Worm (Caenorhabditis elegans) whole organism, L4 larva: Measurements from ENCODE around the gene srh-41.

ENCODE experiments used
- D1046.2 ChIP-seq: fragments of 200-800 bp; sonication (Bioruptor generic); IDR thresholded peaks from 2 replicates; pipeline ENCODE4 v1.3.6; 2022; ENCODE audit warnings: missing genetic modification characterization, missing compliant biosample characterization
- F10B5.3 ChIP-seq: sonication (generic microtip); optimal IDR thresholded peaks from 2 replicates; lab custom pipeline; 2016; ENCODE audit warnings: mild to moderate bottlenecking, missing genetic modification characterization, missing compliant biosample characterization
- F44E2.7 ChIP-seq: fragments of 200-800 bp; sonication (Bioruptor generic); IDR thresholded peaks from 2 replicates; pipeline ENCODE4 v2.1.2; 2022; ENCODE audit warnings: missing genetic modification characterization, missing compliant biosample characterization
- T20F7.1 ChIP-seq: fragments of 200-800 bp; sonication (Bioruptor generic); optimal IDR thresholded peaks from 2 replicates; lab custom pipeline; 2018; ENCODE audit warnings: mild to moderate bottlenecking, missing genetic modification characterization, missing compliant biosample characterization
- Y105C5A.15 ChIP-seq: fragments of 200-800 bp; sonication (Bioruptor generic); IDR thresholded peaks from 2 replicates; pipeline ENCODE4 v1.3.6; 2022; ENCODE audit warnings: missing genetic modification characterization, missing compliant biosample characterization
- Y48G9A.11 ChIP-seq: fragments of 200-800 bp; sonication (Bioruptor generic); IDR thresholded peaks from 2 replicates; pipeline ENCODE4 v1.3.6; 2022; ENCODE audit warnings: missing genetic modification reagents, missing genetic modification characterization, missing compliant biosample characterization
- Y5F2A.4 ChIP-seq: fragments of 200-800 bp; sonication (Bioruptor generic); optimal IDR thresholded peaks from 2 replicates; lab custom pipeline; 2018; ENCODE audit warnings: mild to moderate bottlenecking, missing genetic modification characterization, missing compliant biosample characterization
- ZK546.5 ChIP-seq, 2 experiments: sonication (generic microtip); optimal IDR thresholded peaks; 2 replicates each; lab custom pipeline; 2017; ENCODE audit warnings: missing biosample characterization in 2 of 2, missing genetic modification characterization in 2 of 2
- aly-2 ChIP-seq: sonication (generic microtip); optimal IDR thresholded peaks from 2 replicates; lab custom pipeline; 2018; ENCODE audit warnings: missing biosample characterization, missing genetic modification characterization
- arid-1 ChIP-seq: fragments of 200-800 bp; sonication (Bioruptor generic); conservative IDR thresholded peaks from 2 replicates; pipeline ENCODE4 v1.3.6; 2022; ENCODE audit warnings: missing genetic modification reagents, missing genetic modification characterization, missing compliant biosample characterization
- attf-4 ChIP-seq: sonication (generic microtip); optimal IDR thresholded peaks from 3 replicates; lab custom pipeline; 2017; ENCODE audit warnings: missing biosample characterization, missing genetic modification characterization
- ceh-20 ChIP-seq: fragments of 200-800 bp; sonication (Bioruptor generic); IDR thresholded peaks from 2 replicates; pipeline ENCODE4 v1.3.6; 2022; ENCODE audit warnings: missing genetic modification reagents, missing genetic modification characterization, missing compliant biosample characterization
- ceh-44 ChIP-seq: fragments of 200-800 bp; sonication (Bioruptor generic); IDR thresholded peaks from 2 replicates; pipeline ENCODE4 v1.3.6; 2022; ENCODE audit warnings: missing genetic modification reagents, missing genetic modification characterization, missing compliant biosample characterization
- ceh-62 ChIP-seq: sonication (generic microtip); optimal IDR thresholded peaks from 2 replicates; lab custom pipeline; 2017; ENCODE audit warnings: missing biosample characterization, missing genetic modification characterization
- daf-16 ChIP-seq, 3 experiments: sonication (generic microtip); optimal IDR thresholded peaks; 2 replicates each; lab custom pipeline; 2016 to 2017; ENCODE audit warnings: missing genetic modification characterization in 3 of 3, missing genetic modification reagents in 3 of 3, mild to moderate bottlenecking in 2 of 3, missing compliant biosample characterization in 2 of 3, missing biosample characterization in 1 of 3, moderate library complexity in 1 of 3
- daf-19 ChIP-seq: fragments of 200-800 bp; sonication (Bioruptor generic); conservative IDR thresholded peaks from 2 replicates; pipeline ENCODE4 v1.3.6; 2022; ENCODE audit warnings: missing genetic modification characterization, missing compliant biosample characterization
- dmd-6 ChIP-seq: fragments of 200-800 bp; sonication (Bioruptor generic); IDR thresholded peaks from 2 replicates; pipeline ENCODE4 v1.3.6; 2022; ENCODE audit warnings: missing genetic modification reagents, missing genetic modification characterization, missing compliant biosample characterization
- dmd-8 ChIP-seq: fragments of 200-800 bp; sonication (Bioruptor generic); IDR thresholded peaks from 2 replicates; pipeline ENCODE4 v1.3.6; 2022; ENCODE audit warnings: missing genetic modification characterization, missing compliant biosample characterization
- dpl-1 ChIP-seq: fragments of 150-350 bp; optimal IDR thresholded peaks from 2 replicates; lab custom pipeline; 2014; ENCODE audit warnings: missing biosample characterization, missing genetic modification reagents, missing genetic modification characterization
- duxl-1 ChIP-seq: sonication (generic microtip); optimal IDR thresholded peaks from 2 replicates; lab custom pipeline; 2016; ENCODE audit warnings: mild to moderate bottlenecking, missing genetic modification characterization, moderate library complexity, missing compliant biosample characterization; ENCODE audit not compliant: poor library complexity
- hlh-30 ChIP-seq: sonication (generic microtip); optimal IDR thresholded peaks from 2 replicates; lab custom pipeline; 2017; ENCODE audit warnings: antibody characterized with exemption, mild to moderate bottlenecking, missing genetic modification characterization, missing compliant biosample characterization; ENCODE audit not compliant: insufficient read depth
- lin-29 ChIP-seq: fragments of 200-800 bp; sonication (Bioruptor generic); IDR thresholded peaks from 2 replicates; pipeline ENCODE4 v1.3.6; 2022; ENCODE audit warnings: missing genetic modification reagents, missing genetic modification characterization, missing compliant biosample characterization
- lin-39 ChIP-seq: fragments of 150-350 bp; optimal IDR thresholded peaks from 2 replicates; lab custom pipeline; 2014; ENCODE audit warnings: missing biosample characterization, missing genetic modification reagents, missing genetic modification characterization
- lsy-2 ChIP-seq, 2 experiments: fragments of 150-350 bp in 1 of 2; sonication (generic microtip) in 1 of 2; optimal IDR thresholded peaks; 2 replicates each; lab custom pipeline; 2014 to 2017; ENCODE audit warnings: missing biosample characterization in 2 of 2, missing genetic modification characterization in 2 of 2
- madf-5 ChIP-seq, 2 experiments: fragments of 200-800 bp; sonication (Bioruptor generic); IDR thresholded peaks; 2 replicates each; pipeline ENCODE4 v1.3.6; 2022; ENCODE audit warnings: missing compliant biosample characterization in 2 of 2, missing genetic modification characterization in 2 of 2
- mdl-1 ChIP-seq, 2 experiments: fragments of 150-350 bp in 1 of 2; sonication (generic microtip) in 1 of 2; optimal IDR thresholded peaks; 2 replicates each; lab custom pipeline; 2014 to 2017; ENCODE audit warnings: missing biosample characterization in 2 of 2, missing genetic modification characterization in 2 of 2
- mep-1 ChIP-seq: fragments of 150-350 bp; sonication (generic microtip); optimal IDR thresholded peaks from 3 replicates; lab custom pipeline; 2014; ENCODE audit warnings: missing biosample characterization, missing genetic modification characterization
- mxl-3 ChIP-seq: fragments of 200-800 bp; sonication (Bioruptor generic); optimal IDR thresholded peaks from 2 replicates; lab custom pipeline; 2018; ENCODE audit warnings: mild to moderate bottlenecking, missing genetic modification characterization, missing compliant biosample characterization
- nhr-111 ChIP-seq: fragments of 200-800 bp; sonication (Bioruptor generic); optimal IDR thresholded peaks from 2 replicates; lab custom pipeline; 2018; ENCODE audit warnings: mild to moderate bottlenecking, missing genetic modification characterization, missing compliant biosample characterization
- nhr-237 ChIP-seq: sonication (generic microtip); optimal IDR thresholded peaks from 2 replicates; lab custom pipeline; 2017; ENCODE audit warnings: missing biosample characterization, missing genetic modification characterization
- nhr-28 ChIP-seq: fragments of 150-350 bp; optimal IDR thresholded peaks from 2 replicates; lab custom pipeline; 2014; ENCODE audit warnings: missing biosample characterization, missing genetic modification characterization
- nhr-48 ChIP-seq: sonication (generic microtip); optimal IDR thresholded peaks from 2 replicates; lab custom pipeline; 2016; ENCODE audit warnings: mild to moderate bottlenecking, missing genetic modification characterization, missing compliant biosample characterization
- nhr-77 ChIP-seq: fragments of 150-350 bp; optimal IDR thresholded peaks from 2 replicates; lab custom pipeline; 2014; ENCODE audit warnings: missing biosample characterization, missing genetic modification characterization
- pha-4 ChIP-seq, 2 experiments: fragments of 150-350 bp in 1 of 2; fragments of 200-800 bp in 1 of 2; sonication (Bioruptor generic) in 1 of 2; IDR thresholded peaks in 1 of 2; optimal IDR thresholded peaks in 1 of 2; 2 replicates each; pipeline versions ENCODE4 v1.3.6 to Lab custom; 2014 to 2022; ENCODE audit warnings: missing genetic modification characterization in 2 of 2, missing genetic modification reagents in 2 of 2, missing biosample characterization in 1 of 2, missing compliant biosample characterization in 1 of 2
- php-3 ChIP-seq: fragments of 200-800 bp; sonication (Bioruptor generic); IDR thresholded peaks from 2 replicates; pipeline ENCODE4 v1.3.6; 2022; ENCODE audit warnings: missing genetic modification reagents, missing genetic modification characterization, missing compliant biosample characterization
- pqm-1 ChIP-seq: sonication (generic microtip); optimal IDR thresholded peaks from 2 replicates; lab custom pipeline; 2017; ENCODE audit warnings: missing biosample characterization, missing genetic modification characterization
- rbr-2 ChIP-seq: sonication (generic microtip); optimal IDR thresholded peaks from 2 replicates; lab custom pipeline; 2016; ENCODE audit warnings: missing genotype, missing genetic modification characterization, missing compliant biosample characterization
- sdz-12 ChIP-seq: fragments of 200-800 bp; sonication (Bioruptor generic); optimal IDR thresholded peaks from 2 replicates; lab custom pipeline; 2018; ENCODE audit warnings: mild to moderate bottlenecking, missing genetic modification characterization, missing compliant biosample characterization
- skn-1 ChIP-seq: fragments of 150-350 bp; optimal IDR thresholded peaks from 2 replicates; lab custom pipeline; 2014; ENCODE audit warnings: missing biosample characterization, missing genetic modification characterization
- snpc-4 ChIP-seq: fragments of 150-350 bp; optimal IDR thresholded peaks from 2 replicates; lab custom pipeline; 2014; ENCODE audit warnings: missing biosample characterization, missing genetic modification characterization
- spr-3 ChIP-seq: fragments of 200-800 bp; sonication (Bioruptor generic); optimal IDR thresholded peaks from 2 replicates; lab custom pipeline; 2018; ENCODE audit warnings: mild to moderate bottlenecking, missing genetic modification characterization, missing compliant biosample characterization
- unc-130 ChIP-seq: sonication (generic microtip); optimal IDR thresholded peaks from 2 replicates; lab custom pipeline; 2016; ENCODE audit warnings: missing genetic modification reagents, missing genetic modification characterization, missing compliant biosample characterization
- unc-62 ChIP-seq, 3 experiments: fragments of 150-350 bp in 1 of 3; sonication (generic microtip); optimal IDR thresholded peaks in 2 of 3; peaks in 1 of 3; 1 replicate in 1 of 3; 2 replicates in 2 of 3; lab custom pipeline; 2014 to 2017; ENCODE audit warnings: missing biosample characterization in 3 of 3, missing genetic modification characterization in 3 of 3, missing genetic modification reagents in 3 of 3, missing genotype in 1 of 3
- vab-7 ChIP-seq: fragments of 200-800 bp; sonication (Bioruptor generic); IDR thresholded peaks from 2 replicates; pipeline ENCODE4 v1.3.6; 2022; ENCODE audit warnings: missing genetic modification reagents, missing genetic modification characterization, missing compliant biosample characterization
- zag-1 ChIP-seq: fragments of 150-350 bp; optimal IDR thresholded peaks from 2 replicates; lab custom pipeline; 2014; ENCODE audit warnings: missing biosample characterization, missing genetic modification characterization
- zfp-2 ChIP-seq: sonication (generic microtip); optimal IDR thresholded peaks from 2 replicates; lab custom pipeline; 2016; ENCODE audit warnings: mild to moderate bottlenecking, missing genetic modification characterization, missing compliant biosample characterization
- zip-11 ChIP-seq: fragments of 200-800 bp; sonication (Bioruptor generic); IDR thresholded peaks from 2 replicates; pipeline ENCODE4 v1.3.6; 2022; ENCODE audit warnings: missing genetic modification characterization, missing compliant biosample characterization
- zip-2 ChIP-seq: fragments of 150-350 bp; optimal IDR thresholded peaks from 2 replicates; lab custom pipeline; 2014; ENCODE audit warnings: missing biosample characterization, missing genetic modification characterization
- ztf-11 ChIP-seq: fragments of 150-350 bp; optimal IDR thresholded peaks from 2 replicates; lab custom pipeline; 2014; ENCODE audit warnings: missing biosample characterization, missing genetic modification characterization

The srh-41 gene

DNA sequence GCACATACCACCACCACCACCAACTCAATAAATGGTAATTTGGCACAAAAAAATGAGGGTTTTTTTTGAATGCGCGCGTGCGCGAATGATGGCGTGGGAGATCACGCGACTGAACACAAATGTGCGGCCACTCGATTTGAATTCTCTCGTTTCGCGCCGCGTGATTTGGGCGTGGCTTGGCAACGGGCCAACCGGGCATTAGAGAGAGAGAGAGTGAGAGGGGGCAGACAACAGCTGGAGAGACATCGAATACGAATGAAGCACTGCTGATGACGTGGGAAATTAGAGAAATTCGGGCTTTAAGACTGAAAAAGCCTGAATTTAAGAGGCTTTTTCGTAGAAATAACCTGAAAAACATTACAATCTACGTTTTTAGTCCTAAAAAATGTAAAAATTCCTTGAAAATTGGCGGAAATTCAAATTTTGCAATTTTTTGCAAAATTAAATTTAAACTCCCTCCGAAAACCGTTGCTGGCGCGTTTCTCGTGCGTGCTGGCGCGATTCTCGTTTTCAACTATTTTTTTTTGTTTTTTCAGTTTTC, 35.7 kb downstream of the srh-41 start (continued):
- TF ChIP-seq mep-1 (peak; percentile 96), nhr-111 (GFP tag; lab: Kevin White, UChicago) (peak; percentile 53), vab-7 (GFP tag; lab: Robert Waterston, UW) (peak; percentile 55; the same call in 1 of the 2 replicates), Y5F2A.4 (GFP tag; lab: Kevin White, UChicago) (peak; percentile 59), F10B5.3 (tag; lab: Kevin White, UChicago) (peak; percentile 84), dmd-8 (GFP tag; lab: Robert Waterston, UW) (no peak; the same call in 1 of the 2 replicates), ZK546.5 (tag; optimal IDR thresholded peaks at IDR 0.05; lab: Kevin White, UChicago) (peak in 1 of 2 experiments; percentile 37), mdl-1 (tag; optimal IDR thresholded peaks at IDR 0.05; lab: Kevin White, UChicago) (peak; percentile 82 to 96), arid-1 (GFP tag; lab: Robert Waterston, UW) (peak; percentile 83), nhr-48 (tag; lab: Kevin White, UChicago) (peak; percentile 94), unc-62 (GFP tag; optimal IDR thresholded peaks at IDR 0.05 in 1 of 2; lab: Kevin White, UChicago) (peak in 1 of 2 experiments; percentile 99), unc-62 (tag; optimal IDR thresholded peaks at IDR 0.05; lab: Kevin White, UChicago) (peak; percentile 5), pha-4 (GFP tag; IDR thresholded peaks at IDR 0.05; lab: Robert Waterston, UW) (peak; percentile 91), pha-4 (tag; optimal IDR thresholded peaks at IDR 0.05; lab: Kevin White, UChicago) (peak; percentile 26), hlh-30 (peak; percentile 98), snpc-4 (tag; lab: Kevin White, UChicago) (no peak), lsy-2 (tag; optimal IDR thresholded peaks at IDR 0.05; lab: Kevin White, UChicago) (peak; percentile 49 to 84), daf-16 (GFP tag; optimal IDR thresholded peaks at IDR 0.05; lab: Kevin White, UChicago) (peak; percentile 65 to 73), daf-16 (tag; optimal IDR thresholded peaks at IDR 0.05; lab: Kevin White, UChicago) (peak; percentile 56), zip-11 (GFP tag; lab: Robert Waterston, UW) (no peak), madf-5 (GFP tag; IDR thresholded peaks at IDR 0.05; lab: Robert Waterston, UW) (peak; percentile 27 to 48; a peak in 1 of 4 replicates), dmd-6 (GFP tag; lab: Robert Waterston, UW) (peak; percentile 90), rbr-2 (peak; percentile 96), lin-29 (GFP tag; lab: Robert Waterston, UW) (peak; percentile 85), nhr-77 (tag; lab: Kevin White, UChicago) (peak; percentile 95), zip-2 (tag; lab: Kevin White, UChicago) (peak; percentile 66), T20F7.1 (GFP tag; lab: Kevin White, UChicago) (peak; percentile 88), zag-1 (no peak), ztf-11 (tag; lab: Kevin White, UChicago) (no peak), sdz-12 (peak; percentile 78), attf-4 (no peak), aly-2 (no peak), php-3 (GFP tag; lab: Robert Waterston, UW) (peak; percentile 60; the same call in 1 of the 2 replicates), ceh-44 (GFP tag; lab: Robert Waterston, UW) (no peak), F44E2.7 (GFP tag; lab: Robert Waterston, UW) (no peak), zfp-2 (tag; lab: Kevin White, UChicago) (peak; percentile 75), nhr-28 (tag; lab: Kevin White, UChicago) (peak; percentile 85), ceh-62 (peak; percentile 2), ceh-20 (peak; percentile 89), nhr-237 (peak; percentile 47), pqm-1 (no peak), daf-19 (GFP tag; lab: Robert Waterston, UW) (no peak), duxl-1 (tag; lab: Kevin White, UChicago) (peak; percentile 79), lin-39 (tag; lab: Kevin White, UChicago) (no peak), unc-130 (GFP tag; lab: Kevin White, UChicago) (peak; percentile 63), spr-3 (peak; percentile 86), dpl-1 (peak; percentile 97), D1046.2 (GFP tag; lab: Robert Waterston, UW) (0 out of 2 replicates have a peak, but pooled peaks have one; percentile 13), Y48G9A.11 (GFP tag; lab: Robert Waterston, UW) (0 out of 2 replicates have a peak, but pooled peaks have one; percentile 50), mxl-3 (GFP tag; lab: Kevin White, UChicago) (peak; percentile 91), Y105C5A.15 (GFP tag; lab: Robert Waterston, UW) (peak; percentile 85), skn-1 (no peak)
